Fruit fly (Drosophila melanogaster) whole organism, wandering third instar larva: ENCODE results near the gene Dok.

Experiments used
- Abd-B ChIP-seq: fragments of >200 bp; optimal IDR thresholded peaks from 2 replicates; lab custom pipeline; 2017; ENCODE audit warnings: missing biosample characterization, missing genetic modification characterization
- CG32264 ChIP-seq: fragments of 200-800 bp; sonication (Bioruptor generic); optimal IDR thresholded peaks from 2 replicates; lab custom pipeline; 2016; ENCODE audit warnings: missing biosample characterization, missing genetic modification characterization
- CG9705 ChIP-seq: fragments of 200-800 bp; sonication (Bioruptor generic); optimal IDR thresholded peaks from 2 replicates; lab custom pipeline; 2018; ENCODE audit warnings: missing biosample characterization, mild to moderate bottlenecking, missing genetic modification characterization
- CrebA ChIP-seq: fragments of 200-800 bp; sonication (Bioruptor generic); optimal IDR thresholded peaks from 2 replicates; lab custom pipeline; 2016; ENCODE audit warnings: missing biosample characterization, mild to moderate bottlenecking, missing genetic modification characterization, borderline replicate concordance
- Dfd ChIP-seq: fragments of >200 bp; optimal IDR thresholded peaks from 2 replicates; lab custom pipeline; 2017; ENCODE audit warnings: missing biosample characterization, missing genetic modification characterization
- Dif ChIP-seq: fragments of 200-275, 200-300 bp; sonication (Bioruptor generic); optimal IDR thresholded peaks from 2 replicates; lab custom pipeline; 2018; ENCODE audit warnings: missing biosample characterization, missing genetic modification characterization; ENCODE audit not compliant: partially characterized antibody
- GATAd ChIP-seq: sonication (Bioruptor generic); optimal IDR thresholded peaks from 2 replicates; lab custom pipeline; 2016; ENCODE audit warnings: missing biosample characterization, missing genetic modification characterization
- HLH106 ChIP-seq: fragments of 200-800 bp; optimal IDR thresholded peaks from 3 replicates; lab custom pipeline; 2019; ENCODE audit warnings: missing biosample characterization, mild to moderate bottlenecking, missing genetic modification characterization, moderate library complexity
- Hnf4 ChIP-seq: fragments of 200-800 bp; sonication (Bioruptor generic); optimal IDR thresholded peaks from 2 replicates; lab custom pipeline; 2016; ENCODE audit warnings: missing biosample characterization, mild to moderate bottlenecking, missing genetic modification characterization
- Hr78 ChIP-seq: fragments of >200 bp; optimal IDR thresholded peaks from 2 replicates; lab custom pipeline; 2017; ENCODE audit warnings: missing biosample characterization, missing genetic modification characterization
- Hr83 ChIP-seq: fragments of 200-300 bp; sonication (Bioruptor generic); optimal IDR thresholded peaks from 2 replicates; lab custom pipeline; 2016; ENCODE audit warnings: missing biosample characterization, mild to moderate bottlenecking, missing genetic modification characterization, moderate library complexity; ENCODE audit not compliant: poor library complexity, severe bottlenecking
- Jra ChIP-seq: sonication (Bioruptor generic); optimal IDR thresholded peaks from 2 replicates; lab custom pipeline; 2016; ENCODE audit warnings: missing biosample characterization, missing genetic modification characterization
- Mio ChIP-seq: sonication (Bioruptor generic); optimal IDR thresholded peaks from 2 replicates; lab custom pipeline; 2016; ENCODE audit warnings: missing biosample characterization, missing genetic modification characterization
- Myc ChIP-seq: fragments of >200 bp; optimal IDR thresholded peaks from 2 replicates; lab custom pipeline; 2017
- N ChIP-seq: fragments of >200 bp; optimal IDR thresholded peaks from 2 replicates; lab custom pipeline; 2018; ENCODE audit warnings: missing biosample characterization, missing external identifiers, missing genetic modification characterization
- OdsH ChIP-seq: fragments of 200-800 bp; sonication (Bioruptor generic); optimal IDR thresholded peaks from 2 replicates; lab custom pipeline; 2016; ENCODE audit warnings: missing biosample characterization, mild to moderate bottlenecking, missing genetic modification characterization
- Rel ChIP-seq, 2 experiments: fragments of 200-800 bp; sonication (Bioruptor generic) in 1 of 2; optimal IDR thresholded peaks; 2 replicates in 1 of 2; 3 replicates in 1 of 2; lab custom pipeline; 2016 to 2019; ENCODE audit warnings: mild to moderate bottlenecking in 2 of 2, missing biosample characterization in 2 of 2, missing genetic modification characterization in 2 of 2, moderate library complexity in 1 of 2
- Sp1 ChIP-seq: fragments of 200-800 bp; sonication (Bioruptor generic); optimal IDR thresholded peaks from 3 replicates; lab custom pipeline; 2019; ENCODE audit warnings: missing biosample characterization, mild to moderate bottlenecking, missing genetic modification characterization, moderate library complexity
- Vsx2 ChIP-seq: fragments of 200-300, 225-300 bp; sonication (Bioruptor generic); optimal IDR thresholded peaks from 2 replicates; lab custom pipeline; 2018; ENCODE audit warnings: missing biosample characterization, missing genetic modification characterization; ENCODE audit not compliant: partially characterized antibody
- br ChIP-seq: fragments of 200-800 bp; sonication (Bioruptor generic); optimal IDR thresholded peaks from 2 replicates; lab custom pipeline; 2016; ENCODE audit warnings: missing biosample characterization, missing genetic modification characterization
- brk ChIP-seq: fragments of 200-800 bp; sonication (Bioruptor generic); optimal IDR thresholded peaks from 2 replicates; lab custom pipeline; 2016; ENCODE audit warnings: missing biosample characterization, mild to moderate bottlenecking, missing genetic modification characterization
- dl ChIP-seq, 2 experiments: fragments of 175-275, 200-275 bp in 1 of 2; fragments of 200-275 bp in 1 of 2; sonication (Bioruptor generic); optimal IDR thresholded peaks; lab custom pipeline; 2018; ENCODE audit warnings: mild to moderate bottlenecking in 2 of 2, missing biosample characterization in 2 of 2, missing genetic modification characterization in 2 of 2, moderate library complexity in 2 of 2; ENCODE audit not compliant: partially characterized antibody in 2 of 2, insufficient read depth in 1 of 2
- dmrt93B ChIP-seq: fragments of 200-800 bp; sonication (Bioruptor generic); optimal IDR thresholded peaks from 2 replicates; lab custom pipeline; 2018; ENCODE audit warnings: missing biosample characterization, mild to moderate bottlenecking, missing genetic modification characterization
- dsf ChIP-seq: sonication (Bioruptor generic); optimal IDR thresholded peaks from 2 replicates; lab custom pipeline; 2016; ENCODE audit warnings: missing biosample characterization, missing genetic modification characterization, borderline replicate concordance
- ey ChIP-seq: fragments of 200-800 bp; sonication (Bioruptor generic); optimal IDR thresholded peaks from 2 replicates; lab custom pipeline; 2016; ENCODE audit warnings: missing biosample characterization, missing genetic modification characterization
- foxo ChIP-seq, 2 experiments: fragments of 200-800 bp; sonication (Bioruptor generic); optimal IDR thresholded peaks; 2 replicates in 1 of 2; 3 replicates in 1 of 2; lab custom pipeline; 2016 to 2017; ENCODE audit warnings: missing biosample characterization in 2 of 2, missing genetic modification characterization in 2 of 2
- fru ChIP-seq: fragments of 200-800 bp; sonication (Bioruptor generic); optimal IDR thresholded peaks from 3 replicates; lab custom pipeline; 2016; ENCODE audit warnings: missing biosample characterization, mild to moderate bottlenecking, missing genetic modification characterization
- h ChIP-seq: fragments of 200-800 bp; sonication (Bioruptor generic); optimal IDR thresholded peaks from 3 replicates; lab custom pipeline; 2016; ENCODE audit warnings: missing biosample characterization, mild to moderate bottlenecking, missing genetic modification characterization
- jim ChIP-seq: fragments of 175-275, 200-325 bp; sonication (Bioruptor generic); optimal IDR thresholded peaks from 2 replicates; lab custom pipeline; 2016; ENCODE audit warnings: missing biosample characterization, mild to moderate bottlenecking, missing genetic modification characterization
- lola ChIP-seq: fragments of >200 bp; optimal IDR thresholded peaks from 2 replicates; lab custom pipeline; 2017; ENCODE audit warnings: missing biosample characterization, missing genetic modification characterization
- pan ChIP-seq: fragments of >200 bp; optimal IDR thresholded peaks from 2 replicates; lab custom pipeline; 2017
- psq ChIP-seq: fragments of 200-800 bp; sonication (Bioruptor generic); optimal IDR thresholded peaks from 3 replicates; lab custom pipeline; 2017; ENCODE audit warnings: missing biosample characterization, mild to moderate bottlenecking, missing genetic modification characterization, moderate library complexity
- rgr ChIP-seq: fragments of 200-800 bp; sonication (Bioruptor generic); optimal IDR thresholded peaks from 3 replicates; lab custom pipeline; 2016; ENCODE audit warnings: missing biosample characterization, mild to moderate bottlenecking, missing genetic modification characterization
- sage ChIP-seq: fragments of 200-800 bp; sonication (Bioruptor generic); optimal IDR thresholded peaks from 2 replicates; lab custom pipeline; 2016; ENCODE audit warnings: missing biosample characterization, mild to moderate bottlenecking, missing genetic modification characterization
- sv ChIP-seq: fragments of 200-800 bp; sonication (Bioruptor generic); optimal IDR thresholded peaks from 3 replicates; lab custom pipeline; 2016; ENCODE audit warnings: missing biosample characterization, missing genetic modification characterization
- tai ChIP-seq: sonication (Bioruptor generic); optimal IDR thresholded peaks from 2 replicates; lab custom pipeline; 2016; ENCODE audit warnings: missing biosample characterization, missing genetic modification characterization
- usp ChIP-seq: fragments of >200 bp; optimal IDR thresholded peaks from 2 replicates; lab custom pipeline; 2017; ENCODE audit warnings: missing biosample characterization, missing genetic modification characterization
- woc ChIP-seq: sonication (Bioruptor generic); optimal IDR thresholded peaks from 2 replicates; lab custom pipeline; 2016; ENCODE audit warnings: missing biosample characterization, mild to moderate bottlenecking, missing genetic modification characterization

Gene Dok

dm6 chrX:7299399-7300355 is 24.3 kb upstream of the Dok start:
- TF ChIP-seq ey (GFP tag; lab: Kevin White, UChicago) (peak; percentile 70), GATAd (GFP tag; lab: Kevin White, UChicago) (no peak), HLH106 (tag; lab: Kevin White, UChicago) (peak; percentile 67), fru (GFP tag; lab: Kevin White, UChicago) (peak; percentile 58), jim (no peak), sage (no peak), dsf (GFP tag; lab: Kevin White, UChicago) (peak; percentile 5), Hnf4 (peak; percentile 48), Abd-B (GFP tag; lab: Kevin White, UChicago) (no peak), Myc (no peak), Dif (GFP tag; lab: Kevin White, UChicago) (peak; percentile 86), foxo (GFP tag; optimal IDR thresholded peaks at IDR 0.05; lab: Kevin White, UChicago) (peak; percentile 1 to 56), rgr (peak; percentile 54), brk (GFP tag; lab: Kevin White, UChicago) (no peak), CG9705 (GFP tag; lab: Kevin White, UChicago) (no peak), h (peak; percentile 43), tai (GFP tag; lab: Kevin White, UChicago) (no peak), dl (GFP tag; optimal IDR thresholded peaks at IDR 0.05; lab: Kevin White, UChicago; ENCODE audit: insufficient read depth in 1 of 2, partially characterized antibody in 2 of 2) (peak; percentile 63 to 75), usp (GFP tag; lab: Kevin White, UChicago) (no peak), Jra (GFP tag; lab: Kevin White, UChicago) (peak; percentile 36), Dfd (no peak), dmrt93B (peak; percentile 48), Rel (GFP tag; optimal IDR thresholded peaks at IDR 0.05; lab: Kevin White, UChicago) (no peak), Rel (tag; optimal IDR thresholded peaks at IDR 0.05; lab: Kevin White, UChicago) (peak; percentile 71), sv (peak; percentile 29), Hr78 (no peak), br (peak; percentile 32), CrebA (GFP tag; lab: Kevin White, UChicago) (peak; percentile 60), Vsx2 (GFP tag; lab: Kevin White, UChicago) (peak; percentile 79), CG32264 (GFP tag; lab: Kevin White, UChicago) (no peak), lola (no peak), Sp1 (peak; percentile 66), OdsH (GFP tag; lab: Kevin White, UChicago) (peak; percentile 26), psq (peak; percentile 34), pan (lab: Kevin White, UChicago) (no peak), Hr83 (no peak), Mio (GFP tag; lab: Kevin White, UChicago) (no peak), woc (GFP tag; lab: Kevin White, UChicago) (peak; percentile 30), N (GFP tag; lab: Kevin White, UChicago) (peak; percentile 70)

dm6 chrX:7300356-7300721 is 23.7 kb upstream of the Dok start:
- no peak for TF ChIP-seq N (GFP tag; lab: Kevin White, UChicago)
- peak; percentile 22 for TF ChIP-seq Hr83
- TF ChIP-seq ey (GFP tag; lab: Kevin White, UChicago) = peak; percentile 52
- peak in 1 of 2 experiments; percentile 47 for TF ChIP-seq foxo (GFP tag; optimal IDR thresholded peaks at IDR 0.05; lab: Kevin White, UChicago)
- TF ChIP-seq woc (GFP tag; lab: Kevin White, UChicago) = no peak
- TF ChIP-seq Dfd = no peak
- no peak for TF ChIP-seq Mio (GFP tag; lab: Kevin White, UChicago)
- TF ChIP-seq sage = no peak
- peak; percentile 88 for TF ChIP-seq Vsx2 (GFP tag; lab: Kevin White, UChicago)
- no peak for TF ChIP-seq h
- TF ChIP-seq GATAd (GFP tag; lab: Kevin White, UChicago) = no peak
- peak; percentile 27 for TF ChIP-seq rgr
- peak; percentile 41 for TF ChIP-seq dmrt93B
- peak; percentile 26 for TF ChIP-seq Sp1
- no peak for TF ChIP-seq brk (GFP tag; lab: Kevin White, UChicago)
- no peak for TF ChIP-seq Hr78
- no peak for TF ChIP-seq Abd-B (GFP tag; lab: Kevin White, UChicago)
- TF ChIP-seq pan (lab: Kevin White, UChicago) = no peak
- TF ChIP-seq Dif (GFP tag; lab: Kevin White, UChicago) = no peak
- TF ChIP-seq br = peak; percentile 26
- no peak for TF ChIP-seq jim
- TF ChIP-seq usp (GFP tag; lab: Kevin White, UChicago) = no peak
- peak; percentile 58 for TF ChIP-seq fru (GFP tag; lab: Kevin White, UChicago)
- TF ChIP-seq Myc = no peak
- TF ChIP-seq dl (GFP tag; optimal IDR thresholded peaks at IDR 0.05; lab: Kevin White, UChicago; ENCODE audit: insufficient read depth in 1 of 2, partially characterized antibody in 2 of 2) = no peak
- TF ChIP-seq sv = no peak
- TF ChIP-seq tai (GFP tag; lab: Kevin White, UChicago) = no peak
- no peak for TF ChIP-seq Hnf4
- TF ChIP-seq CG9705 (GFP tag; lab: Kevin White, UChicago) = no peak
- TF ChIP-seq psq = no peak
- peak; percentile 39 for TF ChIP-seq OdsH (GFP tag; lab: Kevin White, UChicago)
- TF ChIP-seq dsf (GFP tag; lab: Kevin White, UChicago) = no peak
- TF ChIP-seq HLH106 (tag; lab: Kevin White, UChicago) = peak; percentile 61
- no peak for TF ChIP-seq Rel (GFP tag; optimal IDR thresholded peaks at IDR 0.05; lab: Kevin White, UChicago)
- peak; percentile 83 for TF ChIP-seq Rel (tag; optimal IDR thresholded peaks at IDR 0.05; lab: Kevin White, UChicago)
- no peak for TF ChIP-seq CG32264 (GFP tag; lab: Kevin White, UChicago)
- no peak for TF ChIP-seq CrebA (GFP tag; lab: Kevin White, UChicago)
- no peak for TF ChIP-seq Jra (GFP tag; lab: Kevin White, UChicago)
- TF ChIP-seq lola = no peak
